Fruit fly (Drosophila melanogaster): Measurements from ENCODE around the gene CG7384.

The CG7384 gene

dm6 chr2L:10519225-10519624 lies 9.0 kb upstream of the CG7384 start (continued):
- TF ChIP-seq ranshi (GFP tag; IDR thresholded peaks at IDR 0.05), result peak; percentile 53; the same call in 1 of the 2 replicates
- no peak for TF ChIP-seq CG11398 (GFP tag; optimal IDR thresholded peaks at IDR 0.05)
- TF ChIP-seq CG10959 (GFP tag; IDR thresholded peaks at IDR 0.05), result no peak
- no peak for TF ChIP-seq CG3995 (GFP tag; optimal IDR thresholded peaks at IDR 0.05)
- TF ChIP-seq Hr51 (GFP tag; optimal IDR thresholded peaks at IDR 0.05), result peak in 1 of 2 experiments; percentile 72
- TF ChIP-seq HLHmδ (GFP tag; optimal IDR thresholded peaks at IDR 0.05), result no peak
- peak; percentile 50 for TF ChIP-seq CG12659 (GFP tag; optimal IDR thresholded peaks at IDR 0.05)
- TF ChIP-seq CG13287 (GFP tag; IDR thresholded peaks at IDR 0.05; ENCODE audit: partially characterized antibody), result no peak
- TF ChIP-seq CG7963 (GFP tag; IDR thresholded peaks at IDR 0.05; ENCODE audit: partially characterized antibody), result no peak
- peak; percentile 14 for TF ChIP-seq kah (GFP tag; optimal IDR thresholded peaks at IDR 0.05)
- TF ChIP-seq CG10274 (GFP tag; optimal IDR thresholded peaks at IDR 0.05), result peak; percentile 21
- TF ChIP-seq CG15696 (tag; optimal IDR thresholded peaks at IDR 0.05), result no peak
- TF ChIP-seq cwo (GFP tag; optimal IDR thresholded peaks at IDR 0.05), result peak; percentile 64
- no peak for TF ChIP-seq hbn (GFP tag; IDR thresholded peaks at IDR 0.05; ENCODE audit: partially characterized antibody)
- no peak for TF ChIP-seq CG2199 (GFP tag; IDR thresholded peaks at IDR 0.05)
- TF ChIP-seq bcd (GFP tag; optimal IDR thresholded peaks at IDR 0.05), result peak; percentile 66
- TF ChIP-seq Hr78 (GFP tag; optimal IDR thresholded peaks at IDR 0.05), result no peak
- no peak for TF ChIP-seq YL-1 (GFP tag; optimal IDR thresholded peaks at IDR 0.05)
- TF ChIP-seq ci (GFP tag; IDR thresholded peaks at IDR 0.05), result peak; percentile 79
- TF ChIP-seq Rx (GFP tag; IDR thresholded peaks at IDR 0.05), result no peak; the same call in 1 of the 2 replicates
- no peak for TF ChIP-seq Doc3 (GFP tag; IDR thresholded peaks at IDR 0.05; ENCODE audit: partially characterized antibody)
- TF ChIP-seq CG15073 (GFP tag; optimal IDR thresholded peaks at IDR 0.05), result no peak
- TF ChIP-seq esg (GFP tag; conservative IDR thresholded peaks at IDR 0.05), result peak; percentile 71
- TF ChIP-seq CG31388 (GFP tag; optimal IDR thresholded peaks at IDR 0.05), result no peak
- no peak for TF ChIP-seq BEAF-32 (GFP tag; optimal IDR thresholded peaks at IDR 0.05)
- peak; percentile 62 for TF ChIP-seq sisA (GFP tag; IDR thresholded peaks at IDR 0.05)
- TF ChIP-seq CG15514 (GFP tag; optimal IDR thresholded peaks at IDR 0.05), result peak; percentile 54
- 0 out of 2 replicates have a peak, but pooled peaks have one; percentile 24 for TF ChIP-seq klu (GFP tag; IDR thresholded peaks at IDR 0.05)
- peak; percentile 61 for TF ChIP-seq Dek (tag; optimal IDR thresholded peaks at IDR 0.05)
- no peak for TF ChIP-seq Dref (GFP tag; IDR thresholded peaks at IDR 0.05)
- no peak for TF ChIP-seq da (GFP tag; optimal IDR thresholded peaks at IDR 0.05)
- no peak for TF ChIP-seq pfk (GFP tag; optimal IDR thresholded peaks at IDR 0.05)
- TF ChIP-seq CG2120 (GFP tag; optimal IDR thresholded peaks at IDR 0.05), result peak; percentile 76
- no peak for TF ChIP-seq CG33557 (GFP tag; optimal IDR thresholded peaks at IDR 0.05)
- peak; percentile 45 for TF ChIP-seq CG10147 (GFP tag; optimal IDR thresholded peaks at IDR 0.05)
- peak; percentile 74; the same call in 2 of the 3 replicates for TF ChIP-seq otp (GFP tag; IDR thresholded peaks at IDR 0.05)
- no peak for TF ChIP-seq zen (tag; optimal IDR thresholded peaks at IDR 0.05)
- TF ChIP-seq kni (GFP tag; optimal IDR thresholded peaks at IDR 0.05), result no peak
- TF ChIP-seq D (optimal IDR thresholded peaks at IDR 0.05), result no peak
- TF ChIP-seq D (GFP tag; optimal IDR thresholded peaks at IDR 0.05), result peak; percentile 10
- TF ChIP-seq Dip2 (GFP tag; IDR thresholded peaks at IDR 0.05), result no peak
- peak; percentile 60 for TF ChIP-seq mam (GFP tag; optimal IDR thresholded peaks at IDR 0.05)
- TF ChIP-seq CG32532 (GFP tag; IDR thresholded peaks at IDR 0.05), result peak; percentile 75
- TF ChIP-seq jigr1 (GFP tag; IDR thresholded peaks at IDR 0.05), result no peak
- peak; percentile 79 for TF ChIP-seq Rfx (GFP tag; IDR thresholded peaks at IDR 0.05)
- no peak for TF ChIP-seq cato (GFP tag; optimal IDR thresholded peaks at IDR 0.05; ENCODE audit: borderline replicate concordance)
- TF ChIP-seq CG18476 (GFP tag; optimal IDR thresholded peaks at IDR 0.05), result peak; percentile 44
- TF ChIP-seq mld (GFP tag; IDR thresholded peaks at IDR 0.05; ENCODE audit: partially characterized antibody), result no peak
- peak; percentile 64 for TF ChIP-seq CG10366 (GFP tag; IDR thresholded peaks at IDR 0.05)
- no peak for TF ChIP-seq trh (GFP tag; optimal IDR thresholded peaks at IDR 0.05)
